Worm (Caenorhabditis elegans): Measurements from ENCODE around the gene fbxa-74.

The fbxa-74 gene

ce11 chrIII:1689927-1690326, 8.9 kb downstream of the fbxa-74 start, which contains the start of gene Y22D7AR.14:
Gene Y22D7AR.14 (minus strand): TSS chrIII:1690027.
- TF ChIP-seq ama-1 (optimal IDR thresholded peaks at IDR 0.05) (no peak), sea-1 (GFP tag; conservative IDR thresholded peaks at IDR 0.05) (no peak), flt-1 (GFP tag; IDR thresholded peaks at IDR 0.05) (no peak), hnd-1 (tag; optimal IDR thresholded peaks at IDR 0.05) (no peak), ets-7 (tag; optimal IDR thresholded peaks at IDR 0.05) (no peak), ceh-13 (GFP tag; optimal IDR thresholded peaks at IDR 0.05) (no peak), tbx-37 (GFP tag; conservative IDR thresholded peaks at IDR 0.05) (no peak), tbx-11 (GFP tag; IDR thresholded peaks at IDR 0.05) (no peak)

ce11 chrIII:1687999-1688398, 10.8 kb downstream of the fbxa-74 start, which contains the start of gene Y22D7AR.7:
Gene Y22D7AR.7 (minus strand): TSS chrIII:1688099.
- TF ChIP-seq hmbx-1 (tag; optimal IDR thresholded peaks at IDR 0.05) (no peak), aly-1 (tag; optimal IDR thresholded peaks at IDR 0.05) (no peak), hmg-4 (GFP tag; optimal IDR thresholded peaks at IDR 0.05) (no peak), ceh-36 (tag; optimal IDR thresholded peaks at IDR 0.05) (no peak), hnd-1 (tag; optimal IDR thresholded peaks at IDR 0.05) (no peak), pes-1 (GFP tag; IDR thresholded peaks at IDR 0.05) (no peak), B0310.2 (tag; optimal IDR thresholded peaks at IDR 0.05) (no peak), scrt-1 (GFP tag; IDR thresholded peaks at IDR 0.05) (no peak), tbx-37 (GFP tag; conservative IDR thresholded peaks at IDR 0.05) (no peak), sea-1 (GFP tag; conservative IDR thresholded peaks at IDR 0.05) (no peak), tbx-11 (GFP tag; IDR thresholded peaks at IDR 0.05) (no peak), flt-1 (GFP tag; IDR thresholded peaks at IDR 0.05) (no peak), ets-7 (tag; optimal IDR thresholded peaks at IDR 0.05) (no peak), ceh-13 (GFP tag; optimal IDR thresholded peaks at IDR 0.05) (no peak)

- TF ChIP-seq hmg-4 (GFP tag; optimal IDR thresholded peaks at IDR 0.05): no peak
- no peak for TF ChIP-seq pes-1 (GFP tag; IDR thresholded peaks at IDR 0.05)
- TF ChIP-seq ets-7 (tag; optimal IDR thresholded peaks at IDR 0.05): no peak
- TF ChIP-seq hmbx-1 (tag; optimal IDR thresholded peaks at IDR 0.05): no peak
- no peak for TF ChIP-seq aly-1 (tag; optimal IDR thresholded peaks at IDR 0.05)
- TF ChIP-seq ama-1 (optimal IDR thresholded peaks at IDR 0.05): no peak
- no peak for TF ChIP-seq B0310.2 (tag; optimal IDR thresholded peaks at IDR 0.05)
- no peak for TF ChIP-seq hnd-1 (tag; optimal IDR thresholded peaks at IDR 0.05)
- no peak for TF ChIP-seq ceh-36 (tag; optimal IDR thresholded peaks at IDR 0.05)
- TF ChIP-seq tbx-37 (GFP tag; conservative IDR thresholded peaks at IDR 0.05): no peak
- no peak for TF ChIP-seq flt-1 (GFP tag; IDR thresholded peaks at IDR 0.05)
- TF ChIP-seq tbx-11 (GFP tag; IDR thresholded peaks at IDR 0.05): no peak
- TF ChIP-seq scrt-1 (GFP tag; IDR thresholded peaks at IDR 0.05): no peak
- no peak for TF ChIP-seq sea-1 (GFP tag; conservative IDR thresholded peaks at IDR 0.05)
- TF ChIP-seq tra-4 (tag; optimal IDR thresholded peaks at IDR 0.05): no peak
- no peak for TF ChIP-seq F13C5.2 (tag; optimal IDR thresholded peaks at IDR 0.05)
- no peak for TF ChIP-seq ceh-13 (GFP tag; optimal IDR thresholded peaks at IDR 0.05)
These were observed 16.5 kb downstream of the fbxa-74 start for ce11 chrIII:1682262-1682661.

ce11 chrIII:1680996-1681395, 17.8 kb downstream of the fbxa-74 start:
- no peak for TF ChIP-seq aly-1 (tag; optimal IDR thresholded peaks at IDR 0.05)
- no peak for TF ChIP-seq hnd-1 (tag; optimal IDR thresholded peaks at IDR 0.05)
- no peak for TF ChIP-seq hmg-4 (GFP tag; optimal IDR thresholded peaks at IDR 0.05)
- no peak for TF ChIP-seq ama-1 (optimal IDR thresholded peaks at IDR 0.05)
- peak; percentile 43; the same call in 1 of the 2 replicates for TF ChIP-seq tbx-37 (GFP tag; conservative IDR thresholded peaks at IDR 0.05)

- TF ChIP-seq tbx-37 (GFP tag; conservative IDR thresholded peaks at IDR 0.05) (no peak), ceh-13 (GFP tag; optimal IDR thresholded peaks at IDR 0.05) (no peak), tbx-11 (GFP tag; IDR thresholded peaks at IDR 0.05) (no peak), hnd-1 (tag; optimal IDR thresholded peaks at IDR 0.05) (no peak), ama-1 (optimal IDR thresholded peaks at IDR 0.05) (no peak), F13C5.2 (tag; optimal IDR thresholded peaks at IDR 0.05) (no peak), scrt-1 (GFP tag; IDR thresholded peaks at IDR 0.05) (no peak)
These were observed 18.4 kb downstream of the fbxa-74 start for ce11 chrIII:1680393-1680792.

- TF ChIP-seq flt-1 (GFP tag; IDR thresholded peaks at IDR 0.05): no peak
- TF ChIP-seq hnd-1 (tag; optimal IDR thresholded peaks at IDR 0.05): no peak
- no peak for TF ChIP-seq scrt-1 (GFP tag; IDR thresholded peaks at IDR 0.05)
- TF ChIP-seq ets-7 (tag; optimal IDR thresholded peaks at IDR 0.05): no peak
- TF ChIP-seq tbx-11 (GFP tag; IDR thresholded peaks at IDR 0.05): no peak
- no peak for TF ChIP-seq hmg-4 (GFP tag; optimal IDR thresholded peaks at IDR 0.05)
- TF ChIP-seq tbx-37 (GFP tag; conservative IDR thresholded peaks at IDR 0.05): no peak
- TF ChIP-seq B0310.2 (tag; optimal IDR thresholded peaks at IDR 0.05): no peak
- TF ChIP-seq tra-4 (tag; optimal IDR thresholded peaks at IDR 0.05): no peak
- no peak for TF ChIP-seq F13C5.2 (tag; optimal IDR thresholded peaks at IDR 0.05)
- TF ChIP-seq ceh-13 (GFP tag; optimal IDR thresholded peaks at IDR 0.05): no peak
- TF ChIP-seq ama-1 (optimal IDR thresholded peaks at IDR 0.05): no peak
- TF ChIP-seq sea-1 (GFP tag; conservative IDR thresholded peaks at IDR 0.05): no peak
- no peak for TF ChIP-seq ceh-36 (tag; optimal IDR thresholded peaks at IDR 0.05)
- no peak for TF ChIP-seq aly-1 (tag; optimal IDR thresholded peaks at IDR 0.05)
- no peak for TF ChIP-seq pes-1 (GFP tag; IDR thresholded peaks at IDR 0.05)
- TF ChIP-seq hmbx-1 (tag; optimal IDR thresholded peaks at IDR 0.05): no peak
These were observed 20.1 kb downstream of the fbxa-74 start for ce11 chrIII:1678671-1679070.

ce11 chrIII:1676588-1676987, 22.2 kb downstream of the fbxa-74 start, which contains the start of gene Y22D7AR.6:
Gene Y22D7AR.6 (minus strand): TSS chrIII:1676721.
- no peak for TF ChIP-seq ama-1 (optimal IDR thresholded peaks at IDR 0.05)
- no peak for TF ChIP-seq F13C5.2 (tag; optimal IDR thresholded peaks at IDR 0.05)
- no peak for TF ChIP-seq tbx-37 (GFP tag; conservative IDR thresholded peaks at IDR 0.05)
- TF ChIP-seq scrt-1 (GFP tag; IDR thresholded peaks at IDR 0.05): no peak
- TF ChIP-seq aly-1 (tag; optimal IDR thresholded peaks at IDR 0.05): no peak
- TF ChIP-seq tra-4 (tag; optimal IDR thresholded peaks at IDR 0.05): no peak
- no peak for TF ChIP-seq hmbx-1 (tag; optimal IDR thresholded peaks at IDR 0.05)
- no peak for TF ChIP-seq flt-1 (GFP tag; IDR thresholded peaks at IDR 0.05)
- TF ChIP-seq ets-7 (tag; optimal IDR thresholded peaks at IDR 0.05): no peak
- TF ChIP-seq hnd-1 (tag; optimal IDR thresholded peaks at IDR 0.05): no peak
- no peak for TF ChIP-seq pes-1 (GFP tag; IDR thresholded peaks at IDR 0.05)
- TF ChIP-seq ceh-13 (GFP tag; optimal IDR thresholded peaks at IDR 0.05): no peak
- TF ChIP-seq sea-1 (GFP tag; conservative IDR thresholded peaks at IDR 0.05): no peak
- TF ChIP-seq hmg-4 (GFP tag; optimal IDR thresholded peaks at IDR 0.05): no peak
- TF ChIP-seq B0310.2 (tag; optimal IDR thresholded peaks at IDR 0.05): no peak
- TF ChIP-seq ceh-36 (tag; optimal IDR thresholded peaks at IDR 0.05): no peak
- TF ChIP-seq tbx-11 (GFP tag; IDR thresholded peaks at IDR 0.05): no peak

All from whole organism, early embryonic.